Worm (Caenorhabditis elegans): ENCODE results near the gene his-72.
A peak's percentile ranks its signal among the peaks of the same experiment; 100 is the strongest.

The his-72 gene

DNA sequence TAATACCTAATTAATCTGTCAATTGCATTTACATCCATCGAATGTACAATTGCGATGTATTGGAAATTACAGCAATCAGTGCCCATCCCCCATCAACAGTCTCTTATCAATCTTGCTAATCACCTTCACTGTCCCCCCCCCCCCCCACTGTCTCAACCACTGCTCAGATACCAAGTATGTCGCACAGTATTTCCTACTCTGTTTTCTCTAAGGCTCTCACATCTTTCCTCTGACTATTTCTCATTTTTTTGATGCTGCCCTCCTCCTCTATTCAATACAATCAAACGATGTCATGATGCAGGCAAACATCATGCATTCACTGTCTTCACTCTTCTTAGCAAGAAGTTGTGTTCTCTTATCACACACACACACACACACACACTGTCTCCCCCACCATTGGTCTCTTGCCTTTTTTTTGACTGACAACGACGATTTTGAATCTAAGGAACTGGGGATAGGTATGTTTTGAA, 41.3 kb downstream of the his-72 start, which contains the start of the genes zip-12 and Y75B8A.63 (continued):
- TF ChIP-seq daf-16 (GFP tag; optimal IDR thresholded peaks at IDR 0.05): no peak
- peak; percentile 49 for TF ChIP-seq daf-16 (tag; optimal IDR thresholded peaks at IDR 0.05)
- TF ChIP-seq T20F7.1 (GFP tag; optimal IDR thresholded peaks at IDR 0.05): no peak
- no peak for TF ChIP-seq Y5F2A.4 (GFP tag; optimal IDR thresholded peaks at IDR 0.05)
- TF ChIP-seq ceh-44 (GFP tag; IDR thresholded peaks at IDR 0.05): no peak
- TF ChIP-seq lin-38 (GFP tag; IDR thresholded peaks at IDR 0.05): peak; percentile 20; the same call in 1 of the 2 replicates
- no peak for TF ChIP-seq ZK546.5 (tag; optimal IDR thresholded peaks at IDR 0.05)
- peak; percentile 4 for TF ChIP-seq mes-2 (tag; optimal IDR thresholded peaks at IDR 0.05; ENCODE audit: poor library complexity, severe bottlenecking)
- TF ChIP-seq Y105C5A.15 (GFP tag; IDR thresholded peaks at IDR 0.05): no peak
- TF ChIP-seq jun-1 (tag; optimal IDR thresholded peaks at IDR 0.05): no peak
- TF ChIP-seq nhr-41 (GFP tag; IDR thresholded peaks at IDR 0.05): no peak
- no peak for TF ChIP-seq ama-1 (optimal IDR thresholded peaks at IDR 0.05)
- TF ChIP-seq F37D6.2 (tag; optimal IDR thresholded peaks at IDR 0.05): no peak
- no peak for TF ChIP-seq egl-27 (tag; optimal IDR thresholded peaks at IDR 0.05)
- TF ChIP-seq ceh-32 (tag; optimal IDR thresholded peaks at IDR 0.05; ENCODE audit: poor library complexity): no peak
- TF ChIP-seq mdt-29 (GFP tag; IDR thresholded peaks at IDR 0.05): no peak
- no peak for TF ChIP-seq unc-130 (GFP tag; optimal IDR thresholded peaks at IDR 0.05)
- 0 out of 2 replicates have a peak, but pooled peaks have one; percentile 31 for TF ChIP-seq pha-4 (GFP tag; IDR thresholded peaks at IDR 0.05)
- TF ChIP-seq pha-4 (tag; optimal IDR thresholded peaks at IDR 0.05): no peak
- no peak for TF ChIP-seq lim-7 (GFP tag; IDR thresholded peaks at IDR 0.05)
- no peak for TF ChIP-seq sdz-12 (GFP tag; optimal IDR thresholded peaks at IDR 0.05)
- TF ChIP-seq zfp-2 (tag; optimal IDR thresholded peaks at IDR 0.05): no peak
- no peak for TF ChIP-seq arid-1 (GFP tag; conservative IDR thresholded peaks at IDR 0.05)
- TF ChIP-seq nhr-42 (GFP tag; IDR thresholded peaks at IDR 0.05): no peak
- no peak for TF ChIP-seq dmd-9 (GFP tag; IDR thresholded peaks at IDR 0.05)
- no peak for TF ChIP-seq saeg-2 (GFP tag; IDR thresholded peaks at IDR 0.05)
- TF ChIP-seq egl-43 (GFP tag; IDR thresholded peaks at IDR 0.05): no peak
- TF ChIP-seq skn-1 (tag; optimal IDR thresholded peaks at IDR 0.05): no peak
- no peak for TF ChIP-seq vab-7 (GFP tag; IDR thresholded peaks at IDR 0.05)
- TF ChIP-seq ceh-28 (tag; optimal IDR thresholded peaks at IDR 0.05): no peak
- no peak for TF ChIP-seq snpc-1.2 (GFP tag; IDR thresholded peaks at IDR 0.05)
- no peak for TF ChIP-seq lir-3 (tag; optimal IDR thresholded peaks at IDR 0.05)
- no peak for TF ChIP-seq attf-4 (tag; optimal IDR thresholded peaks at IDR 0.05)
- TF ChIP-seq nhr-237 (tag; optimal IDR thresholded peaks at IDR 0.05): no peak
- no peak for TF ChIP-seq lin-29 (GFP tag; IDR thresholded peaks at IDR 0.05)
- no peak for TF ChIP-seq Y48G9A.11 (GFP tag; IDR thresholded peaks at IDR 0.05)
- no peak for TF ChIP-seq nhr-48 (tag; optimal IDR thresholded peaks at IDR 0.05)
- TF ChIP-seq zfp-3 (GFP tag; conservative IDR thresholded peaks at IDR 0.05): no peak
- no peak for TF ChIP-seq nhr-111 (GFP tag; optimal IDR thresholded peaks at IDR 0.05)
- TF ChIP-seq fkh-10 (GFP tag; optimal IDR thresholded peaks at IDR 0.05): no peak
- no peak for TF ChIP-seq nhr-11 (tag; optimal IDR thresholded peaks at IDR 0.05)
- TF ChIP-seq set-16 (GFP tag; IDR thresholded peaks at IDR 0.05): peak; percentile 54
- peak; percentile 18 for TF ChIP-seq gei-8 (GFP tag; optimal IDR thresholded peaks at IDR 0.05)
- no peak for TF ChIP-seq nhr-102 (tag; optimal IDR thresholded peaks at IDR 0.05)
- TF ChIP-seq daf-12 (tag; optimal IDR thresholded peaks at IDR 0.05): no peak
- TF ChIP-seq ceh-62 (tag; optimal IDR thresholded peaks at IDR 0.05): no peak
- no peak for TF ChIP-seq nhr-76 (tag; optimal IDR thresholded peaks at IDR 0.05)
- no peak for TF ChIP-seq aly-2 (tag; optimal IDR thresholded peaks at IDR 0.05)
- TF ChIP-seq hmg-1.1 (GFP tag; IDR thresholded peaks at IDR 0.05): no peak
- TF ChIP-seq nhr-25 (tag; optimal IDR thresholded peaks at IDR 0.05; ENCODE audit: borderline replicate concordance, insufficient read depth): no peak
- TF ChIP-seq ztf-11 (tag; optimal IDR thresholded peaks at IDR 0.05): no peak
- no peak for TF ChIP-seq daf-8 (GFP tag; IDR thresholded peaks at IDR 0.05)
- TF ChIP-seq ces-1 (GFP tag; optimal IDR thresholded peaks at IDR 0.05): no peak

All from whole organism, L4 larva.